Fruit fly (Drosophila melanogaster) whole organism, prepupa: ENCODE results near the gene CG4465.
A peak's percentile ranks its signal among the peaks of the same experiment; 100 is the strongest.

Experiments
- Blimp-1 ChIP-seq: fragments of 200-800 bp; sonication (Bioruptor generic); optimal IDR thresholded peaks from 3 replicates; lab custom pipeline; 2017; ENCODE audit warnings: missing biosample characterization, missing genetic modification characterization, mild to moderate bottlenecking, moderate library complexity, missing genetic modification reagents
- CG11762 ChIP-seq: fragments of 200-800 bp; sonication (Bioruptor generic); optimal IDR thresholded peaks from 3 replicates; lab custom pipeline; 2016; ENCODE audit warnings: missing biosample characterization, missing genetic modification characterization; ENCODE audit not compliant: insufficient read depth
- CG11902 ChIP-seq: fragments of 200-800 bp; sonication (Bioruptor generic); optimal IDR thresholded peaks from 3 replicates; lab custom pipeline; 2016; ENCODE audit warnings: missing biosample characterization, missing genetic modification characterization
- CG15336 ChIP-seq: fragments of 200-800 bp; sonication (Bioruptor generic); IDR thresholded peaks from 2 replicates; pipeline ENCODE4 v1.3.6; 2022; ENCODE audit warnings: missing biosample characterization, missing genetic modification characterization
- CG1621 ChIP-seq: fragments of 200-800 bp; sonication (Bioruptor generic); optimal IDR thresholded peaks from 3 replicates; lab custom pipeline; 2018; ENCODE audit warnings: missing biosample characterization, mild to moderate bottlenecking, missing genetic modification characterization
- CG16779 ChIP-seq: fragments of 200-800 bp; sonication (Bioruptor generic); optimal IDR thresholded peaks from 3 replicates; lab custom pipeline; 2017; ENCODE audit warnings: missing biosample characterization, mild to moderate bottlenecking, missing genetic modification characterization
- CG31627 ChIP-seq: fragments of 200-800 bp; sonication (Bioruptor generic); optimal IDR thresholded peaks from 3 replicates; lab custom pipeline; 2016; ENCODE audit warnings: missing biosample characterization, missing genetic modification characterization
- CG32006 ChIP-seq: fragments of 200-800 bp; sonication (Bioruptor generic); optimal IDR thresholded peaks from 3 replicates; lab custom pipeline; 2017; ENCODE audit warnings: missing biosample characterization, mild to moderate bottlenecking, missing genetic modification characterization
- CG34406 ChIP-seq: fragments of 200-800 bp; sonication (Bioruptor generic); optimal IDR thresholded peaks from 3 replicates; lab custom pipeline; 2016; ENCODE audit warnings: missing biosample characterization, missing genetic modification characterization
- CG3919 ChIP-seq: fragments of 200-800 bp; sonication (Bioruptor generic); optimal IDR thresholded peaks from 3 replicates; lab custom pipeline; 2016; ENCODE audit warnings: missing biosample characterization, missing genetic modification characterization
- CG4318 ChIP-seq: fragments of 200-800 bp; sonication (Bioruptor generic); optimal IDR thresholded peaks from 3 replicates; lab custom pipeline; 2017; ENCODE audit warnings: missing biosample characterization, mild to moderate bottlenecking, missing genetic modification characterization
- CG6163 ChIP-seq: fragments of 200-800 bp; sonication (Bioruptor generic); IDR thresholded peaks from 3 replicates; pipeline ENCODE4 v1.3.6; 2022; ENCODE audit warnings: missing biosample characterization, missing genetic modification characterization
- CG6808 ChIP-seq: fragments of 200-800 bp; sonication (Bioruptor generic); optimal IDR thresholded peaks from 3 replicates; lab custom pipeline; 2017; ENCODE audit warnings: missing biosample characterization, missing genetic modification characterization, mild to moderate bottlenecking, moderate library complexity, missing genetic modification reagents
- CG6854 ChIP-seq: fragments of 200-800 bp; sonication (Bioruptor generic); optimal IDR thresholded peaks from 2 replicates; lab custom pipeline; 2017; ENCODE audit warnings: missing biosample characterization, mild to moderate bottlenecking, missing genetic modification characterization
- CG7368 ChIP-seq: fragments of 200-800 bp; sonication (Bioruptor generic); optimal IDR thresholded peaks from 3 replicates; lab custom pipeline; 2016; ENCODE audit warnings: missing biosample characterization, missing genetic modification characterization
- CG8319 ChIP-seq: fragments of 200-800 bp; sonication (Bioruptor generic); optimal IDR thresholded peaks from 3 replicates; lab custom pipeline; 2016; ENCODE audit warnings: missing biosample characterization, missing genetic modification characterization
- CG8632 ChIP-seq: fragments of 200-800 bp; sonication (Bioruptor generic); optimal IDR thresholded peaks from 3 replicates; lab custom pipeline; 2016; ENCODE audit warnings: missing biosample characterization, missing genetic modification characterization
- CG9139 ChIP-seq: fragments of 200-800 bp; sonication (Bioruptor generic); optimal IDR thresholded peaks from 3 replicates; lab custom pipeline; 2017; ENCODE audit warnings: missing biosample characterization, mild to moderate bottlenecking, missing genetic modification characterization
- Eip78C ChIP-seq: fragments of 200-800 bp; sonication (Bioruptor generic); peaks from one replicate; lab custom pipeline; 2016; ENCODE audit warnings: missing biosample characterization, missing genetic modification characterization
- Eip93F ChIP-seq: fragments of 200-800 bp; sonication (Bioruptor generic); optimal IDR thresholded peaks from 2 replicates; lab custom pipeline; 2016; ENCODE audit warnings: missing biosample characterization, mild to moderate bottlenecking, missing genetic modification characterization
- Ets21C ChIP-seq: fragments of 200-800 bp; sonication (Bioruptor generic); optimal IDR thresholded peaks from 3 replicates; lab custom pipeline; 2016; ENCODE audit warnings: missing biosample characterization, missing genetic modification characterization
- Ets96B ChIP-seq: fragments of 200-800 bp; optimal IDR thresholded peaks from 2 replicates; lab custom pipeline; 2019; ENCODE audit warnings: missing biosample characterization, mild to moderate bottlenecking, missing genetic modification characterization, moderate library complexity
- Gug ChIP-seq: fragments of 200-800 bp; sonication (Bioruptor generic); IDR thresholded peaks from 2 replicates; pipeline ENCODE4 v1.3.6; 2022; ENCODE audit warnings: missing biosample characterization, missing genetic modification characterization
- Hr38 ChIP-seq: sonication (Bioruptor generic); optimal IDR thresholded peaks from 2 replicates; lab custom pipeline; 2016; ENCODE audit warnings: missing biosample characterization, missing genetic modification characterization
- Hr39 ChIP-seq: fragments of 200-800 bp; sonication (Bioruptor generic); optimal IDR thresholded peaks from 2 replicates; lab custom pipeline; 2016; ENCODE audit warnings: missing biosample characterization, missing genetic modification characterization
- Lpt ChIP-seq: fragments of 200-800 bp; sonication (Bioruptor generic); optimal IDR thresholded peaks from 3 replicates; lab custom pipeline; 2016; ENCODE audit warnings: missing biosample characterization, missing genetic modification characterization
- Met ChIP-seq: fragments of 200-800 bp; sonication (Bioruptor generic); optimal IDR thresholded peaks from 3 replicates; lab custom pipeline; 2016; ENCODE audit warnings: missing biosample characterization, missing genetic modification characterization
- OdsH ChIP-seq: fragments of 200-800 bp; sonication (Bioruptor generic); optimal IDR thresholded peaks from 3 replicates; lab custom pipeline; 2016; ENCODE audit warnings: missing biosample characterization, missing genetic modification characterization
- Smox ChIP-seq: fragments of 200-800 bp; sonication (Bioruptor generic); optimal IDR thresholded peaks from 3 replicates; lab custom pipeline; 2016; ENCODE audit warnings: missing biosample characterization, missing genetic modification characterization
- Sox102F ChIP-seq: fragments of 200-800 bp; sonication (Bioruptor generic); optimal IDR thresholded peaks from 2 replicates; lab custom pipeline; 2016; ENCODE audit warnings: missing biosample characterization, mild to moderate bottlenecking, missing genetic modification characterization
- Sox15 ChIP-seq: fragments of 200-800 bp; sonication (Bioruptor generic); optimal IDR thresholded peaks from 3 replicates; lab custom pipeline; 2016; ENCODE audit warnings: missing biosample characterization, missing genetic modification characterization
- achi ChIP-seq: fragments of 200-800 bp; sonication (Bioruptor generic); optimal IDR thresholded peaks from 3 replicates; lab custom pipeline; 2016; ENCODE audit warnings: missing biosample characterization, missing genetic modification characterization
- acj6 ChIP-seq: fragments of 200-800 bp; sonication (Bioruptor generic); optimal IDR thresholded peaks from 3 replicates; lab custom pipeline; 2016; ENCODE audit warnings: missing biosample characterization, missing genetic modification characterization
- cyc ChIP-seq: fragments of 200-800 bp; sonication (Bioruptor generic); optimal IDR thresholded peaks from 3 replicates; lab custom pipeline; 2016; ENCODE audit warnings: missing biosample characterization, missing genetic modification characterization
- dac ChIP-seq: fragments of 200-800 bp; sonication (Bioruptor generic); optimal IDR thresholded peaks from 2 replicates; lab custom pipeline; 2017; ENCODE audit warnings: missing biosample characterization, mild to moderate bottlenecking, missing genetic modification characterization
- dsx ChIP-seq: fragments of 200-800 bp; optimal IDR thresholded peaks from 3 replicates; lab custom pipeline; 2019; ENCODE audit warnings: missing biosample characterization, mild to moderate bottlenecking, missing genetic modification characterization, moderate library complexity; ENCODE audit not compliant: poor library complexity, severe bottlenecking
- eg ChIP-seq: fragments of 200-800 bp; sonication (Bioruptor generic); IDR thresholded peaks from 3 replicates; pipeline ENCODE4 v1.3.6; 2022; ENCODE audit warnings: missing biosample characterization, missing genetic modification characterization
- esn ChIP-seq: fragments of 200-800 bp; sonication (Bioruptor generic); optimal IDR thresholded peaks from 2 replicates; lab custom pipeline; 2016; ENCODE audit warnings: missing biosample characterization, mild to moderate bottlenecking, missing genetic modification characterization, moderate library complexity
- fd59A ChIP-seq: fragments of 200-800 bp; sonication (Bioruptor generic); optimal IDR thresholded peaks from 2 replicates; lab custom pipeline; 2017; ENCODE audit warnings: missing biosample characterization, mild to moderate bottlenecking, missing genetic modification characterization, missing genetic modification reagents
- fd85E ChIP-seq: fragments of 200-800 bp; sonication (Bioruptor generic); optimal IDR thresholded peaks from 3 replicates; lab custom pipeline; 2016; ENCODE audit warnings: missing biosample characterization, missing genetic modification characterization
- fkh ChIP-seq: fragments of 200-800 bp; sonication (Bioruptor generic); optimal IDR thresholded peaks from 3 replicates; lab custom pipeline; 2017; ENCODE audit warnings: missing biosample characterization, mild to moderate bottlenecking, missing genetic modification characterization, moderate library complexity
- net ChIP-seq: fragments of 200-800 bp; sonication (Bioruptor generic); optimal IDR thresholded peaks from 3 replicates; lab custom pipeline; 2016; ENCODE audit warnings: missing biosample characterization, missing genetic modification characterization
- pdm3 ChIP-seq: fragments of 200-800 bp; sonication (Bioruptor generic); optimal IDR thresholded peaks from 3 replicates; lab custom pipeline; 2016; ENCODE audit warnings: missing biosample characterization, missing genetic modification characterization
- spab ChIP-seq: fragments of 200-800 bp; sonication (Bioruptor generic); optimal IDR thresholded peaks from 2 replicates; lab custom pipeline; 2017; ENCODE audit warnings: missing biosample characterization, mild to moderate bottlenecking, missing genetic modification characterization, missing genetic modification reagents
- ss ChIP-seq, 2 experiments: fragments of 200-800 bp; sonication (Bioruptor generic); optimal IDR thresholded peaks; 2 replicates in 1 of 2; 3 replicates in 1 of 2; lab custom pipeline; 2017 to 2018; ENCODE audit warnings: mild to moderate bottlenecking in 2 of 2, missing biosample characterization in 2 of 2, missing genetic modification characterization in 2 of 2, moderate library complexity in 1 of 2
- svp ChIP-seq: fragments of 200-800 bp; sonication (Bioruptor generic); peaks from one replicate; lab custom pipeline; 2016; ENCODE audit warnings: missing biosample characterization, missing genetic modification characterization
- topi ChIP-seq: fragments of 200-800 bp; sonication (Bioruptor generic); optimal IDR thresholded peaks from 3 replicates; lab custom pipeline; 2016; ENCODE audit warnings: missing biosample characterization, missing genetic modification characterization

The CG4465 gene

DNA sequence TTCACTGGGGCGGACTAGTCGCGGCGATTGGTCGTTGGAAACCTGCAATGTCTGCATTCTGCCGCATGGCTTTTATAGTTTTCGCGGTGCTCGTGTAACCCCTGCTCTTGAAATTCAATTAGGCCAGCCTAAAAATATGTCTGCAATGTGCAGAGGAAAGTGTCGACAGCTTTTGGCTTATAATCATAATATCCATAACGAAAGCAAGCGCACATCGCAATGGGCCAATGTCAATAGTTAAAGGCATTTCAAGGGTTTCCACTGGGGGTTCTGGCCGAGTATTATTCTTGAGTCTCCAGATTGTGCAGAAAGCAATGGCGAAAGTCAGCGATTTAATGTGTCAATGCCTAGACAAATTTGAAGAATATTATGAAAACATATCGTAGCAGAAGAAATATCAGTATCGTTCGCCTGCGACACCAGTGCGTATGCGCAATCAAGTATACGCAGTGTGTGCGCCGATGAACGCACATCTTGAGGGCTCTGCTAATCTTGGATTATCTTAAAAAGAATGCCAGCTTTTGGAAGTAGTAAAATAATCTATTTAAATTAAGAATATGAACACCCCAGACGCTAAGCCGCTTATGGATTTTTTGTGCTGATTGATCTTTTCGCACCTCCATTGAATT lies 29.4 kb downstream of the CG4465 start, which contains the start of gene ninaE:
ninaE (minus strand) TSS at position 51 of the 629 bp plus-strand sequence.
- TF ChIP-seq Hr39 (GFP tag; lab: Kevin White, UChicago) = no peak
- no peak for TF ChIP-seq CG11762 (GFP tag; lab: Kevin White, UChicago)
- no peak for TF ChIP-seq CG15336 (GFP tag; lab: Robert Waterston, UW)
- TF ChIP-seq Met (GFP tag; lab: Kevin White, UChicago) = no peak
- TF ChIP-seq Ets96B = no peak
- no peak for TF ChIP-seq Gug (GFP tag; lab: Robert Waterston, UW)
- TF ChIP-seq CG3919 (GFP tag; lab: Kevin White, UChicago) = no peak
- TF ChIP-seq CG16779 = no peak
- TF ChIP-seq dsx (GFP tag; lab: Kevin White, UChicago) = no peak
- no peak for TF ChIP-seq CG11902
- TF ChIP-seq CG9139 (GFP tag; lab: Kevin White, UChicago) = no peak
- TF ChIP-seq CG7368 (GFP tag; lab: Kevin White, UChicago) = no peak
- TF ChIP-seq pdm3 (GFP tag; lab: Kevin White, UChicago) = no peak
- TF ChIP-seq CG6808 (GFP tag; lab: Kevin White, UChicago) = no peak
- TF ChIP-seq CG8632 = no peak
- TF ChIP-seq CG1621 (tag; lab: Kevin White, UChicago) = no peak
- no peak for TF ChIP-seq fkh
- no peak for TF ChIP-seq esn
- TF ChIP-seq OdsH = no peak

DNA sequence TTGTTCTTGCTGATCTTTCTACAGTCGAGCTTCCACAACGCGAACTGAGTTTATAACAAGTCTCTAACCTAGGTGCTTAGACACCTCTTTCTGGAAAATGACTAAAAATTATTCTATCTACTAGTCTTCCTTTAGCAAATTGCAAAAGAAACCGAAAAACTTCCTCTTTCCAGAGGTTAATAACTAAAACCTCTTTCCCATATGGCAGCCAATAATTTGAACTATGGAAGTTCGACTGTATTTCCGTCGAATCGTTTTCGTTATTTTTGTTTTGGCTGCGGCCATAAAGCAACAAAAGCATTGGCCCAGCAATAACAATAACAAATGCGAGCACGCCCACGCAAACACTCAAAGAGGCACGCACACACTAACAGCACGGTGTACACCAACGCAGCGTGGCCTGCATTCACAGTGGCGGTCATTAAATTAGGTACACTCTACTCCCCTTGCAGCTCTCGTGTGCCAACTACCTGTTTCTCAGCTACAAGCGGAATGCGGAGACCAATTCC lies 37.2 kb downstream of the CG4465 start:
- TF ChIP-seq CG6163 (GFP tag; lab: Robert Waterston, UW) (peak; percentile 31; the same call in 1 of the 3 replicates), dsx (GFP tag; lab: Kevin White, UChicago) (no peak), Ets21C (GFP tag; lab: Kevin White, UChicago) (no peak), ss (GFP tag; optimal IDR thresholded peaks at IDR 0.05; lab: Kevin White, UChicago) (peak in 1 of 2 experiments; percentile 52), fd59A (GFP tag; lab: Kevin White, UChicago) (no peak), CG8319 (GFP tag; lab: Kevin White, UChicago) (no peak), Sox102F (GFP tag; lab: Kevin White, UChicago) (no peak), eg (GFP tag; lab: Robert Waterston, UW) (peak; percentile 50; the same call in 1 of the 3 replicates), CG9139 (GFP tag; lab: Kevin White, UChicago) (no peak), CG7368 (GFP tag; lab: Kevin White, UChicago) (peak; percentile 5), dac (GFP tag; lab: Kevin White, UChicago) (no peak), fd85E (GFP tag; lab: Kevin White, UChicago) (no peak), Met (GFP tag; lab: Kevin White, UChicago) (no peak), Blimp-1 (GFP tag; lab: Kevin White, UChicago) (no peak), svp (no peak), Eip78C (GFP tag; lab: Kevin White, UChicago) (peak; percentile 85), CG3919 (GFP tag; lab: Kevin White, UChicago) (no peak), Eip93F (GFP tag; lab: Kevin White, UChicago) (no peak), CG8632 (no peak), CG11762 (GFP tag; lab: Kevin White, UChicago) (no peak), CG31627 (peak; percentile 38), Hr38 (GFP tag; lab: Kevin White, UChicago) (no peak), spab (GFP tag; lab: Kevin White, UChicago) (no peak), CG6854 (GFP tag; lab: Kevin White, UChicago) (peak; percentile 38), CG16779 (no peak), Smox (GFP tag; lab: Kevin White, UChicago) (no peak), CG4318 (GFP tag; lab: Kevin White, UChicago) (no peak), CG34406 (GFP tag; lab: Kevin White, UChicago) (no peak), Lpt (GFP tag; lab: Kevin White, UChicago) (no peak), Sox15 (GFP tag; lab: Kevin White, UChicago) (no peak), Ets96B (peak; percentile 18), acj6 (no peak), OdsH (peak; percentile 11), achi (no peak), topi (GFP tag; lab: Kevin White, UChicago) (peak; percentile 25), CG1621 (tag; lab: Kevin White, UChicago) (no peak), esn (peak; percentile 45), CG32006 (GFP tag; lab: Kevin White, UChicago) (peak; percentile 36), net (GFP tag; lab: Kevin White, UChicago) (peak; percentile 51), cyc (GFP tag; lab: Kevin White, UChicago) (peak; percentile 13)
